Worm (Caenorhabditis elegans): ENCODE measurements around the gene dlat-1.
A peak's percentile ranks its signal among the peaks of the same experiment; 100 is the strongest.

Gene dlat-1

ce11 chrV:14423268-14423667 is 23.8 kb downstream of the dlat-1 start, which contains the start of gene rpoa-12:
rpoa-12 (minus strand) TSS chrV:14423304.
- TF ChIP-seq hmbx-1 (tag; optimal IDR thresholded peaks at IDR 0.05), result no peak
- TF ChIP-seq scrt-1 (GFP tag; IDR thresholded peaks at IDR 0.05), result no peak
- TF ChIP-seq aly-1 (tag; optimal IDR thresholded peaks at IDR 0.05), result no peak
- TF ChIP-seq ceh-36 (tag; optimal IDR thresholded peaks at IDR 0.05), result no peak
- peak; percentile 59; the same call in 1 of the 2 replicates for TF ChIP-seq tbx-37 (GFP tag; conservative IDR thresholded peaks at IDR 0.05)

ce11 chrV:14422317-14422716 is 24.8 kb downstream of the dlat-1 start, which contains the start of gene pas-1:
pas-1 (minus strand) TSS chrV:14422618.
- TF ChIP-seq tra-4 (tag; optimal IDR thresholded peaks at IDR 0.05) (no peak), ceh-36 (tag; optimal IDR thresholded peaks at IDR 0.05) (no peak), scrt-1 (GFP tag; IDR thresholded peaks at IDR 0.05) (0 out of 2 replicates have a peak, but pooled peaks have one; percentile 11), ets-7 (tag; optimal IDR thresholded peaks at IDR 0.05) (no peak)

- TF ChIP-seq aly-1 (tag; optimal IDR thresholded peaks at IDR 0.05) (no peak), B0310.2 (tag; optimal IDR thresholded peaks at IDR 0.05) (no peak), scrt-1 (GFP tag; IDR thresholded peaks at IDR 0.05) (no peak), hnd-1 (tag; optimal IDR thresholded peaks at IDR 0.05) (no peak), ama-1 (optimal IDR thresholded peaks at IDR 0.05) (no peak), flt-1 (GFP tag; IDR thresholded peaks at IDR 0.05) (no peak), hmg-4 (GFP tag; optimal IDR thresholded peaks at IDR 0.05) (no peak)
Observed at ce11 chrV:14421325-14421724, 25.8 kb downstream of the dlat-1 start, which contains the start of gene dhs-22. dhs-22 (minus strand) TSS chrV:14421440.

- TF ChIP-seq tbx-37 (GFP tag; conservative IDR thresholded peaks at IDR 0.05), result no peak
- no peak for TF ChIP-seq hnd-1 (tag; optimal IDR thresholded peaks at IDR 0.05)
- TF ChIP-seq hmg-4 (GFP tag; optimal IDR thresholded peaks at IDR 0.05), result no peak
- no peak for TF ChIP-seq ets-7 (tag; optimal IDR thresholded peaks at IDR 0.05)
- TF ChIP-seq pes-1 (GFP tag; IDR thresholded peaks at IDR 0.05), result no peak
Observed at ce11 chrV:14419855-14420254, 27.2 kb downstream of the dlat-1 start.

ce11 chrV:14417735-14418134 is 29.4 kb downstream of the dlat-1 start, which contains the start of the genes nxf-2 and set-31:
nxf-2 (minus strand) TSS chrV:14417835.
set-31 (plus strand) TSS chrV:14417903.
- TF ChIP-seq ceh-13 (GFP tag; optimal IDR thresholded peaks at IDR 0.05) (no peak), ets-7 (tag; optimal IDR thresholded peaks at IDR 0.05) (no peak), tbx-11 (GFP tag; IDR thresholded peaks at IDR 0.05) (no peak), hmbx-1 (tag; optimal IDR thresholded peaks at IDR 0.05) (no peak), sea-1 (GFP tag; conservative IDR thresholded peaks at IDR 0.05) (no peak), ceh-36 (tag; optimal IDR thresholded peaks at IDR 0.05) (no peak), ama-1 (optimal IDR thresholded peaks at IDR 0.05) (no peak), flt-1 (GFP tag; IDR thresholded peaks at IDR 0.05) (no peak), hmg-4 (GFP tag; optimal IDR thresholded peaks at IDR 0.05) (no peak), F13C5.2 (tag; optimal IDR thresholded peaks at IDR 0.05) (no peak), scrt-1 (GFP tag; IDR thresholded peaks at IDR 0.05) (no peak), B0310.2 (tag; optimal IDR thresholded peaks at IDR 0.05) (no peak), aly-1 (tag; optimal IDR thresholded peaks at IDR 0.05) (no peak), tra-4 (tag; optimal IDR thresholded peaks at IDR 0.05) (no peak), hnd-1 (tag; optimal IDR thresholded peaks at IDR 0.05) (no peak), pes-1 (GFP tag; IDR thresholded peaks at IDR 0.05) (no peak), tbx-37 (GFP tag; conservative IDR thresholded peaks at IDR 0.05) (no peak)

ce11 chrV:14414964-14415564 is 32.0 kb downstream of the dlat-1 start, which contains the start of the genes nxf-1 and C15H11.11:
nxf-1 (minus strand) TSS chrV:14415014.
C15H11.11 (plus strand) TSS chrV:14415499.
- TF ChIP-seq F13C5.2 (tag; optimal IDR thresholded peaks at IDR 0.05), result peak; percentile 52
- no peak for TF ChIP-seq tbx-37 (GFP tag; conservative IDR thresholded peaks at IDR 0.05)

- TF ChIP-seq B0310.2 (tag; optimal IDR thresholded peaks at IDR 0.05), result no peak
- no peak for TF ChIP-seq aly-1 (tag; optimal IDR thresholded peaks at IDR 0.05)
- no peak for TF ChIP-seq hmg-4 (GFP tag; optimal IDR thresholded peaks at IDR 0.05)
- no peak for TF ChIP-seq tra-4 (tag; optimal IDR thresholded peaks at IDR 0.05)
- TF ChIP-seq tbx-37 (GFP tag; conservative IDR thresholded peaks at IDR 0.05), result no peak
- TF ChIP-seq hnd-1 (tag; optimal IDR thresholded peaks at IDR 0.05), result no peak
- TF ChIP-seq scrt-1 (GFP tag; IDR thresholded peaks at IDR 0.05), result no peak
- no peak for TF ChIP-seq ama-1 (optimal IDR thresholded peaks at IDR 0.05)
- no peak for TF ChIP-seq ets-7 (tag; optimal IDR thresholded peaks at IDR 0.05)
- TF ChIP-seq ceh-36 (tag; optimal IDR thresholded peaks at IDR 0.05), result no peak
- TF ChIP-seq ceh-13 (GFP tag; optimal IDR thresholded peaks at IDR 0.05), result no peak
- no peak for TF ChIP-seq hmbx-1 (tag; optimal IDR thresholded peaks at IDR 0.05)
- no peak for TF ChIP-seq sea-1 (GFP tag; conservative IDR thresholded peaks at IDR 0.05)
- no peak for TF ChIP-seq flt-1 (GFP tag; IDR thresholded peaks at IDR 0.05)
- TF ChIP-seq pes-1 (GFP tag; IDR thresholded peaks at IDR 0.05), result no peak
- no peak for TF ChIP-seq F13C5.2 (tag; optimal IDR thresholded peaks at IDR 0.05)
Observed at ce11 chrV:14414032-14414431, 33.1 kb downstream of the dlat-1 start.

- TF ChIP-seq ceh-13 (GFP tag; optimal IDR thresholded peaks at IDR 0.05) (no peak), tra-4 (tag; optimal IDR thresholded peaks at IDR 0.05) (no peak), hmbx-1 (tag; optimal IDR thresholded peaks at IDR 0.05) (no peak), aly-1 (tag; optimal IDR thresholded peaks at IDR 0.05) (no peak), tbx-37 (GFP tag; conservative IDR thresholded peaks at IDR 0.05) (no peak), B0310.2 (tag; optimal IDR thresholded peaks at IDR 0.05) (no peak), ceh-36 (tag; optimal IDR thresholded peaks at IDR 0.05) (no peak)
Observed at ce11 chrV:14411989-14412388, 35.1 kb downstream of the dlat-1 start.
